Fruit fly (Drosophila melanogaster): ENCODE data around the gene daw.

Gene daw

dm6 chr2L:2765659-2766373 lies 39.2 kb upstream of the daw start, which contains the start of the genes Snx21 and aph-1 (continued):
- TF ChIP-seq otp (GFP tag; IDR thresholded peaks at IDR 0.05) = peak; percentile 56; the same call in 2 of the 3 replicates
- TF ChIP-seq CG10431 (GFP tag; optimal IDR thresholded peaks at IDR 0.05) = peak; percentile 77
- peak; percentile 74 for TF ChIP-seq pb (GFP tag; optimal IDR thresholded peaks at IDR 0.05)
- TF ChIP-seq CG2678 (tag; optimal IDR thresholded peaks at IDR 0.05) = peak; percentile 96
- peak; percentile 12 for TF ChIP-seq pfk (GFP tag; optimal IDR thresholded peaks at IDR 0.05)
- peak; percentile 87 for TF ChIP-seq Hsf (GFP tag; optimal IDR thresholded peaks at IDR 0.05)
- peak; percentile 93 for TF ChIP-seq HHEX (GFP tag; optimal IDR thresholded peaks at IDR 0.05)
- TF ChIP-seq CG1024 (GFP tag; IDR thresholded peaks at IDR 0.05) = peak; percentile 47; the same call in 1 of the 2 replicates
- peak; percentile 70 for TF ChIP-seq kni (GFP tag; optimal IDR thresholded peaks at IDR 0.05)
- peak; percentile 38 for TF ChIP-seq Dref (GFP tag; IDR thresholded peaks at IDR 0.05)
- TF ChIP-seq vvl (GFP tag; IDR thresholded peaks at IDR 0.05) = peak; percentile 94
- TF ChIP-seq Doc2 (GFP tag; IDR thresholded peaks at IDR 0.05) = 0 out of 2 replicates have a peak, but pooled peaks have one; percentile 47
- TF ChIP-seq CG17359 (tag; optimal IDR thresholded peaks at IDR 0.05) = peak; percentile 92
- TF ChIP-seq Drgx (GFP tag; IDR thresholded peaks at IDR 0.05) = peak; percentile 79
- TF ChIP-seq Dfd (GFP tag; optimal IDR thresholded peaks at IDR 0.05) = no peak
- peak; percentile 90 for TF ChIP-seq so (GFP tag; IDR thresholded peaks at IDR 0.05)
- TF ChIP-seq Aef1 (GFP tag; IDR thresholded peaks at IDR 0.05) = peak; percentile 88
- peak; percentile 80 for TF ChIP-seq CG8281 (tag; optimal IDR thresholded peaks at IDR 0.05)
- TF ChIP-seq CG10959 (GFP tag; IDR thresholded peaks at IDR 0.05) = peak; percentile 81
- TF ChIP-seq fd3F (GFP tag; optimal IDR thresholded peaks at IDR 0.05) = peak; percentile 88
- peak; percentile 82 for TF ChIP-seq Fer2 (tag; optimal IDR thresholded peaks at IDR 0.05)
- TF ChIP-seq Bdp1 (GFP tag; optimal IDR thresholded peaks at IDR 0.05) = peak; percentile 66
- no peak for TF ChIP-seq zf30C (GFP tag; optimal IDR thresholded peaks at IDR 0.05)
- peak; percentile 88 to 92 for TF ChIP-seq dpn (GFP tag; optimal IDR thresholded peaks at IDR 0.05)
- TF ChIP-seq CG13894 (tag; optimal IDR thresholded peaks at IDR 0.05) = peak; percentile 92
- TF ChIP-seq insv (GFP tag; optimal IDR thresholded peaks at IDR 0.05) = peak in 1 of 2 experiments; percentile 68
- TF ChIP-seq bowl (GFP tag; IDR thresholded peaks at IDR 0.05) = peak; percentile 33; the same call in 1 of the 2 replicates
- peak; percentile 84 for TF ChIP-seq slou (GFP tag; optimal IDR thresholded peaks at IDR 0.05)
- peak; percentile 63 for TF ChIP-seq ap (GFP tag; IDR thresholded peaks at IDR 0.05)
- TF ChIP-seq seq (GFP tag; IDR thresholded peaks at IDR 0.05) = peak; percentile 87
- TF ChIP-seq salm (tag; optimal IDR thresholded peaks at IDR 0.05) = peak; percentile 80
- peak; percentile 85 for TF ChIP-seq HmgZ (tag; optimal IDR thresholded peaks at IDR 0.05)
- TF ChIP-seq emc (GFP tag; optimal IDR thresholded peaks at IDR 0.05) = peak; percentile 80
- TF ChIP-seq ash1 (GFP tag; optimal IDR thresholded peaks at IDR 0.05) = no peak
- TF ChIP-seq CG3065 (GFP tag; optimal IDR thresholded peaks at IDR 0.05) = peak; percentile 51
- peak; percentile 93 for TF ChIP-seq Chrac-16 (GFP tag; optimal IDR thresholded peaks at IDR 0.05)
- peak; percentile 76 for TF ChIP-seq CG2889 (GFP tag; IDR thresholded peaks at IDR 0.05)
- TF ChIP-seq ab (GFP tag; optimal IDR thresholded peaks at IDR 0.05) = peak; percentile 75
- peak; percentile 77; the same call in 2 of the 3 replicates for TF ChIP-seq jigr1 (GFP tag; IDR thresholded peaks at IDR 0.05)
- peak; percentile 62; the same call in 1 of the 2 replicates for TF ChIP-seq sim (GFP tag; IDR thresholded peaks at IDR 0.05)
- TF ChIP-seq lab (GFP tag; optimal IDR thresholded peaks at IDR 0.05) = peak; percentile 95
- TF ChIP-seq nerfin-2 (GFP tag; IDR thresholded peaks at IDR 0.05; ENCODE audit: partially characterized antibody) = no peak
- peak; percentile 82; the same call in 2 of the 3 replicates for TF ChIP-seq CG3726 (GFP tag; IDR thresholded peaks at IDR 0.05)
- peak; percentile 88 for TF ChIP-seq CG9609 (GFP tag; optimal IDR thresholded peaks at IDR 0.05)
- peak; percentile 93 for TF ChIP-seq shn (GFP tag; optimal IDR thresholded peaks at IDR 0.05)
- peak; percentile 78 to 91 for TF ChIP-seq Pdp1 (GFP tag; optimal IDR thresholded peaks at IDR 0.05)
- TF ChIP-seq PHDP (tag; optimal IDR thresholded peaks at IDR 0.05) = peak; percentile 94
- peak; percentile 89 for TF ChIP-seq CG12942 (GFP tag; optimal IDR thresholded peaks at IDR 0.05)
- 0 out of 3 replicates have a peak, but pooled peaks have one; percentile 59 for TF ChIP-seq CG2199 (GFP tag; IDR thresholded peaks at IDR 0.05)

Data from whole organism, embryonic.